Fruit fly (Drosophila melanogaster) whole organism, embryonic: ENCODE results near the gene nst.
A peak's percentile ranks its signal among the peaks of the same experiment; 100 is the strongest.

ENCODE experiments used
- CG10543 ChIP-seq: fragments of 200-800 bp; sonication (Bioruptor generic); optimal IDR thresholded peaks from 3 replicates; lab custom pipeline; 2017; ENCODE audit warnings: missing biosample characterization, mild to moderate bottlenecking, missing genetic modification characterization, moderate library complexity
- CG11696 ChIP-seq: fragments of 200-800 bp; sonication (Bioruptor generic); IDR thresholded peaks from 2 replicates; pipeline ENCODE4 v1.3.6; 2022; ENCODE audit warnings: missing biosample characterization, missing genetic modification characterization
- CG1233 ChIP-seq: fragments of 200-800 bp; sonication (Bioruptor generic); optimal IDR thresholded peaks from 4 replicates; lab custom pipeline; 2018; ENCODE audit warnings: missing biosample characterization, mild to moderate bottlenecking, missing genetic modification characterization
- CG12744 ChIP-seq: fragments of 200-800 bp; sonication (Bioruptor generic); optimal IDR thresholded peaks from 2 replicates; lab custom pipeline; 2016; ENCODE audit warnings: missing biosample characterization, missing genetic modification characterization
- CG14441 ChIP-seq: fragments of 200-800 bp; sonication (Bioruptor generic); IDR thresholded peaks from 2 replicates; pipeline ENCODE4 v1.3.6; 2022; ENCODE audit warnings: missing biosample characterization, missing genetic modification characterization
- CG14710 ChIP-seq: fragments of 200-800 bp; sonication (Bioruptor generic); optimal IDR thresholded peaks from 3 replicates; lab custom pipeline; 2019; ENCODE audit warnings: missing biosample characterization, mild to moderate bottlenecking, missing genetic modification characterization, moderate library complexity
- CG1603 ChIP-seq: fragments of 200-800 bp; sonication (Bioruptor generic); optimal IDR thresholded peaks from 2 replicates; lab custom pipeline; 2019; ENCODE audit warnings: missing biosample characterization, mild to moderate bottlenecking, missing genetic modification characterization, moderate library complexity
- CG17328 ChIP-seq: fragments of 200-800 bp; sonication (Bioruptor generic); IDR thresholded peaks from 2 replicates; pipeline ENCODE4 v1.3.6; 2022; ENCODE audit warnings: missing biosample characterization, missing genetic modification characterization
- CG2875 ChIP-seq: fragments of 200-800 bp; sonication (Bioruptor generic); optimal IDR thresholded peaks from 2 replicates; lab custom pipeline; 2017; ENCODE audit warnings: missing biosample characterization, mild to moderate bottlenecking, missing genetic modification characterization, missing genetic modification reagents
- CG32772 ChIP-seq: fragments of 200-800 bp; sonication (Bioruptor generic); IDR thresholded peaks from 2 replicates; pipeline ENCODE4 v1.3.6; 2022; ENCODE audit warnings: missing biosample characterization, missing genetic modification characterization
- CG4404 ChIP-seq: fragments of 200-800 bp; sonication (Bioruptor generic); IDR thresholded peaks from 2 replicates; pipeline ENCODE4 v1.3.6; 2022; ENCODE audit warnings: missing biosample characterization, missing genetic modification characterization
- CG4730 ChIP-seq: fragments of 200-800 bp; sonication (Bioruptor generic); IDR thresholded peaks from 2 replicates; pipeline ENCODE4 v1.3.6; 2022; ENCODE audit warnings: missing biosample characterization, missing genetic modification characterization
- CG6689 ChIP-seq: fragments of 200-800 bp; sonication (Bioruptor generic); IDR thresholded peaks from 2 replicates; pipeline ENCODE4 v1.3.6; 2022; ENCODE audit warnings: missing biosample characterization, missing genetic modification characterization
- CG7372 ChIP-seq: fragments of 200-800 bp; sonication (Bioruptor generic); IDR thresholded peaks from 2 replicates; pipeline ENCODE4 v1.3.6; 2022; ENCODE audit warnings: missing biosample characterization, missing genetic modification characterization
- CG8765 ChIP-seq: fragments of 200-800 bp; sonication (Bioruptor generic); IDR thresholded peaks from 2 replicates; pipeline ENCODE4 v1.3.6; 2022; ENCODE audit warnings: missing biosample characterization, missing genetic modification characterization
- D ChIP-seq, 2 experiments: fragments of 200-800 bp in 1 of 2; fragments of >200 bp in 1 of 2; sonication (Bioruptor generic) in 1 of 2; optimal IDR thresholded peaks; 2 replicates in 1 of 2; 3 replicates in 1 of 2; lab custom pipeline; 2017; ENCODE audit warnings: mild to moderate bottlenecking in 1 of 2, missing biosample characterization in 1 of 2, missing genetic modification characterization in 1 of 2, missing genetic modification reagents in 1 of 2
- Doc3 ChIP-seq: fragments of 200-800 bp; sonication (Bioruptor generic); IDR thresholded peaks from 3 replicates; pipeline ENCODE4 v1.3.6; 2022; ENCODE audit warnings: missing biosample characterization, missing genetic modification characterization; ENCODE audit not compliant: partially characterized antibody
- Gsc ChIP-seq: fragments of 200-800 bp; sonication (Bioruptor generic); IDR thresholded peaks from 2 replicates; pipeline ENCODE4 v1.3.6; 2022; ENCODE audit warnings: missing biosample characterization, missing genetic modification characterization
- Hr51 ChIP-seq, 2 experiments: fragments of 200-800 bp; sonication (Bioruptor generic); optimal IDR thresholded peaks; 2 replicates in 1 of 2; 3 replicates in 1 of 2; lab custom pipeline; 2016 to 2018; ENCODE audit warnings: missing biosample characterization in 2 of 2, missing genetic modification characterization in 2 of 2, mild to moderate bottlenecking in 1 of 2, moderate library complexity in 1 of 2
- MBD-R2 ChIP-seq: fragments of 200-800 bp; sonication (Bioruptor generic); IDR thresholded peaks from 2 replicates; pipeline ENCODE4 v1.3.6; 2022; ENCODE audit warnings: missing biosample characterization, missing genetic modification characterization
- Med ChIP-seq: fragments of 200-800 bp; sonication (Bioruptor generic); peaks from one replicate; lab custom pipeline; 2016; ENCODE audit warnings: missing biosample characterization, missing genetic modification characterization, mild to moderate bottlenecking, inconsistent platforms, moderate library complexity
- Meics ChIP-seq: fragments of 200-800 bp; sonication (Bioruptor generic); optimal IDR thresholded peaks from 2 replicates; lab custom pipeline; 2017; ENCODE audit warnings: missing biosample characterization, mild to moderate bottlenecking, missing genetic modification characterization
- Optix ChIP-seq: fragments of 200-800 bp; sonication (Bioruptor generic); IDR thresholded peaks from 3 replicates; pipeline ENCODE4 v1.3.6; 2022; ENCODE audit warnings: missing biosample characterization, missing genetic modification characterization
- Sox102F ChIP-seq: fragments of 200-800 bp; sonication (Bioruptor generic); optimal IDR thresholded peaks from 2 replicates; lab custom pipeline; 2018; ENCODE audit warnings: missing biosample characterization, mild to moderate bottlenecking, missing genetic modification characterization, moderate library complexity
- Xrp1 ChIP-seq: fragments of 200-800 bp; sonication (Bioruptor generic); IDR thresholded peaks from 2 replicates; pipeline ENCODE4 v1.3.6; 2022; ENCODE audit warnings: missing biosample characterization, missing genetic modification characterization
- ap ChIP-seq: fragments of 200-800 bp; sonication (Bioruptor generic); IDR thresholded peaks from 2 replicates; pipeline ENCODE4 v1.3.6; 2022; ENCODE audit warnings: missing biosample characterization, missing genetic modification characterization
- ara ChIP-seq: fragments of 200-800 bp; sonication (Bioruptor generic); IDR thresholded peaks from 2 replicates; pipeline ENCODE4 v1.3.6; 2022; ENCODE audit warnings: missing biosample characterization, missing genetic modification characterization
- bsh ChIP-seq, 2 experiments: fragments of 200-800 bp; sonication (Bioruptor generic); optimal IDR thresholded peaks; 2 replicates each; lab custom pipeline; 2017 to 2018; ENCODE audit warnings: mild to moderate bottlenecking in 2 of 2, missing biosample characterization in 2 of 2, missing genetic modification characterization in 2 of 2, moderate library complexity in 1 of 2
- caup ChIP-seq: fragments of 200-800 bp; sonication (Bioruptor generic); optimal IDR thresholded peaks from 3 replicates; lab custom pipeline; 2017; ENCODE audit warnings: missing biosample characterization, mild to moderate bottlenecking, missing genetic modification characterization, moderate library complexity; ENCODE audit not compliant: severe bottlenecking
- chinmo ChIP-seq: fragments of 200-800 bp; sonication (Bioruptor generic); IDR thresholded peaks from 4 replicates; pipeline ENCODE4 v1.3.6; 2022; ENCODE audit warnings: missing biosample characterization, missing genetic modification characterization; ENCODE audit not compliant: partially characterized antibody
- ci ChIP-seq: fragments of 200-800 bp; sonication (Bioruptor generic); IDR thresholded peaks from 3 replicates; pipeline ENCODE4 v1.3.6; 2022; ENCODE audit warnings: missing biosample characterization, missing genetic modification characterization
- her ChIP-seq: fragments of 200-800 bp; sonication (Bioruptor generic); optimal IDR thresholded peaks from 2 replicates; lab custom pipeline; 2016; ENCODE audit warnings: missing biosample characterization, missing genetic modification characterization
- hkb ChIP-seq, 2 experiments: fragments of 200-800 bp in 1 of 2; fragments of >200 bp in 1 of 2; sonication (Bioruptor generic) in 1 of 2; IDR thresholded peaks in 1 of 2; optimal IDR thresholded peaks in 1 of 2; 2 replicates each; pipeline versions ENCODE4 v1.3.6 to Lab custom; 2017 to 2022; ENCODE audit warnings: missing biosample characterization in 1 of 2, missing genetic modification characterization in 1 of 2
- lbe ChIP-seq: fragments of 200-800 bp; sonication (Bioruptor generic); optimal IDR thresholded peaks from 2 replicates; lab custom pipeline; 2016; ENCODE audit warnings: missing biosample characterization, mild to moderate bottlenecking, missing genetic modification characterization
- lmd ChIP-seq: fragments of 200-800 bp; sonication (Bioruptor generic); IDR thresholded peaks from 2 replicates; pipeline ENCODE4 v1.3.6; 2022; ENCODE audit warnings: missing biosample characterization, missing genetic modification characterization
- mam ChIP-seq: fragments of 200-800 bp; sonication (Bioruptor generic); optimal IDR thresholded peaks from 3 replicates; lab custom pipeline; 2016; ENCODE audit warnings: missing biosample characterization, missing genetic modification characterization
- phol ChIP-seq: fragments of 200-800 bp; sonication (Bioruptor generic); optimal IDR thresholded peaks from 3 replicates; lab custom pipeline; 2018; ENCODE audit warnings: missing biosample characterization, mild to moderate bottlenecking, missing genetic modification characterization, moderate library complexity
- prd ChIP-seq, 3 experiments: fragments of >200 bp in 2 of 3; fragments of 200-800 bp in 1 of 3; sonication (Bioruptor generic) in 1 of 3; optimal IDR thresholded peaks in 2 of 3; IDR thresholded peaks in 1 of 3; 2 replicates in 2 of 3; 3 replicates in 1 of 3; pipeline versions ENCODE4 v1.3.6 to Lab custom; 2017 to 2022; ENCODE audit warnings: missing biosample characterization in 1 of 3, missing genetic modification characterization in 1 of 3
- ro ChIP-seq: fragments of 200-800 bp; sonication (Bioruptor generic); IDR thresholded peaks from 2 replicates; pipeline ENCODE4 v1.3.6; 2022; ENCODE audit warnings: missing biosample characterization, missing genetic modification characterization
- sens ChIP-seq: fragments of 200-800 bp; sonication (Bioruptor generic); peaks from one replicate; lab custom pipeline; 2016; ENCODE audit warnings: missing biosample characterization, missing genetic modification characterization
- sisA ChIP-seq: fragments of 200-800 bp; sonication (Bioruptor generic); IDR thresholded peaks from 2 replicates; pipeline ENCODE4 v1.3.6; 2022; ENCODE audit warnings: missing biosample characterization, missing genetic modification characterization
- tgo ChIP-seq: fragments of 200-800 bp; sonication (Bioruptor generic); IDR thresholded peaks from 3 replicates; pipeline ENCODE4 v1.3.6; 2022; ENCODE audit warnings: missing biosample characterization, missing genetic modification characterization
- zfh1 ChIP-seq: fragments of 200-800 bp; sonication (Bioruptor generic); IDR thresholded peaks from 3 replicates; pipeline ENCODE4 v1.3.6; 2022; ENCODE audit warnings: missing biosample characterization, missing genetic modification characterization

The nst gene

dm6 chr3L:12564284-12564683 is 34.3 kb upstream of the nst start (continued):
- TF ChIP-seq caup (GFP tag; lab: Kevin White, UChicago): peak; percentile 47
- TF ChIP-seq chinmo (GFP tag; lab: Robert Waterston, UW): 0 out of 4 replicates have a peak, but pooled peaks have one; percentile 38
- TF ChIP-seq CG10543: peak; percentile 25
- no peak for TF ChIP-seq D (optimal IDR thresholded peaks at IDR 0.05; lab: Kevin White, UChicago)
- TF ChIP-seq D (GFP tag; optimal IDR thresholded peaks at IDR 0.05; lab: Kevin White, UChicago): no peak

DNA sequence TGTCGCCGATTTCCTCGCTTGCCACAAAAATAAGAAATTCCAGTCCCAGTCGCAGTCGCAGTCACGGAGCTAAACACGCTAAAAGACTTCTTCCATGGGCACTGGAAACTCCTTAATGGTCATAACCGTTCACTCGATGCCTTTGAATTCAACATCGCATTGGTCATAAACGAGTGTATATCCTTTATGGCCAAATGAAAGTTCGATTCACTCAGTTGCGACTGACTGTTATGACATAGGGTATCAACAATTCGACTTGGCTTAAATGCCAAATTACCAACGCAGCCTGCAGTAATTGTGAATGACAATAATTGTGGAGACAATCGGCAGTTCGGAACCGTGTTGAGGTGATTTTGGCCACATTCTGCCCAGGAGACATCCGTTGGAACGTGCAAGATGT is 29.3 kb upstream of the nst start:
- TF ChIP-seq her (GFP tag; lab: Kevin White, UChicago): no peak

dm6 chr3L:12557736-12558135 is 27.8 kb upstream of the nst start:
- TF ChIP-seq MBD-R2 (GFP tag; lab: Robert Waterston, UW) (no peak), phol (tag; lab: Kevin White, UChicago) (peak; percentile 15), Gsc (no peak), sens (GFP tag; lab: Kevin White, UChicago) (peak; percentile 41), CG14710 (peak; percentile 1)

- TF ChIP-seq CG14441: peak; percentile 48; the same call in 1 of the 2 replicates
- no peak for TF ChIP-seq Meics (GFP tag; lab: Kevin White, UChicago)
- TF ChIP-seq CG8765 (GFP tag; lab: Robert Waterston, UW): peak; percentile 45; the same call in 1 of the 2 replicates
- TF ChIP-seq CG2875 (GFP tag; lab: Kevin White, UChicago): no peak
- TF ChIP-seq Sox102F (GFP tag; lab: Kevin White, UChicago): peak; percentile 13
- no peak for TF ChIP-seq Doc3
- TF ChIP-seq CG4730 (GFP tag; lab: Robert Waterston, UW): 0 out of 2 replicates have a peak, but pooled peaks have one; percentile 22
- TF ChIP-seq sens (GFP tag; lab: Kevin White, UChicago): peak; percentile 32
- no peak for TF ChIP-seq CG1233
- TF ChIP-seq hkb (optimal IDR thresholded peaks at IDR 0.05; lab: Kevin White, UChicago): no peak
- peak; percentile 9; the same call in 1 of the 2 replicates for TF ChIP-seq hkb (GFP tag; IDR thresholded peaks at IDR 0.05; lab: Robert Waterston, UW)
- TF ChIP-seq zfh1 (GFP tag; lab: Robert Waterston, UW): peak; percentile 56; the same call in 2 of the 3 replicates
- no peak for TF ChIP-seq Hr51 (GFP tag; optimal IDR thresholded peaks at IDR 0.05; lab: Kevin White, UChicago)
- TF ChIP-seq CG17328 (GFP tag; lab: Robert Waterston, UW): peak; percentile 50; the same call in 1 of the 2 replicates
- 0 out of 2 replicates have a peak, but pooled peaks have one; percentile 36 for TF ChIP-seq CG4404 (GFP tag; lab: Robert Waterston, UW)
- TF ChIP-seq CG12744 (GFP tag; lab: Kevin White, UChicago): no peak
- TF ChIP-seq lbe (GFP tag; lab: Kevin White, UChicago): peak; percentile 49
- TF ChIP-seq lmd (GFP tag; lab: Robert Waterston, UW): 0 out of 2 replicates have a peak, but pooled peaks have one; percentile 26
- peak; percentile 62; the same call in 1 of the 2 replicates for TF ChIP-seq ara (GFP tag; lab: Robert Waterston, UW)
- TF ChIP-seq sisA (GFP tag; lab: Robert Waterston, UW): peak; percentile 25; the same call in 1 of the 2 replicates
- TF ChIP-seq bsh (GFP tag; optimal IDR thresholded peaks at IDR 0.05; lab: Kevin White, UChicago): peak; percentile 7 to 24
- TF ChIP-seq Optix (GFP tag; lab: Robert Waterston, UW): peak; percentile 36; the same call in 1 of the 3 replicates
- TF ChIP-seq CG7372 (GFP tag; lab: Robert Waterston, UW): peak; percentile 8; the same call in 1 of the 2 replicates
- 0 out of 2 replicates have a peak, but pooled peaks have one; percentile 11 for TF ChIP-seq ap (GFP tag; lab: Robert Waterston, UW)
- TF ChIP-seq CG6689 (GFP tag; lab: Robert Waterston, UW): 0 out of 2 replicates have a peak, but pooled peaks have one; percentile 23
- TF ChIP-seq tgo (GFP tag; lab: Robert Waterston, UW): peak; percentile 38; the same call in 1 of the 3 replicates
- peak; percentile 10 for TF ChIP-seq CG1603 (tag; lab: Kevin White, UChicago)
- TF ChIP-seq Med (GFP tag; lab: Kevin White, UChicago): peak; percentile 73
- TF ChIP-seq Xrp1 (GFP tag; lab: Robert Waterston, UW): peak; percentile 42; the same call in 1 of the 2 replicates
- TF ChIP-seq prd (optimal IDR thresholded peaks at IDR 0.05; lab: Kevin White, UChicago): no peak
- peak; percentile 71 for TF ChIP-seq prd (GFP tag; IDR thresholded peaks at IDR 0.05; lab: Robert Waterston, UW)
- TF ChIP-seq ci (GFP tag; lab: Robert Waterston, UW): peak; percentile 67; the same call in 1 of the 3 replicates
- TF ChIP-seq CG32772 (GFP tag; lab: Robert Waterston, UW): peak; percentile 42; the same call in 1 of the 2 replicates
- no peak for TF ChIP-seq mam
- 0 out of 2 replicates have a peak, but pooled peaks have one; percentile 20 for TF ChIP-seq CG11696 (GFP tag; lab: Robert Waterston, UW)
- no peak for TF ChIP-seq ro (GFP tag; lab: Robert Waterston, UW)
These were observed 21.7 kb upstream of the nst start for dm6 chr3L:12551671-12552070.
